Fruit fly (Drosophila melanogaster) whole organism, embryonic: Measurements from ENCODE around the gene CG5938.
A peak's percentile ranks its signal among the peaks of the same experiment; 100 is the strongest.

Experiments used
- Abd-B ChIP-seq: fragments of 200-800 bp; sonication (Bioruptor generic); optimal IDR thresholded peaks from 2 replicates; lab custom pipeline; 2018; ENCODE audit warnings: missing biosample characterization, mild to moderate bottlenecking, missing genetic modification characterization, moderate library complexity
- CG10979 ChIP-seq: fragments of 200-800 bp; sonication (Bioruptor generic); optimal IDR thresholded peaks from 2 replicates; lab custom pipeline; 2018; ENCODE audit warnings: missing biosample characterization, mild to moderate bottlenecking, missing genetic modification characterization, moderate library complexity
- CG11093 ChIP-seq: fragments of 200-800 bp; sonication (Bioruptor generic); IDR thresholded peaks from 3 replicates; pipeline ENCODE4 v1.3.6; 2022; ENCODE audit warnings: missing biosample characterization, missing genetic modification characterization
- CG12104 ChIP-seq: fragments of 200-800 bp; sonication (Bioruptor generic); optimal IDR thresholded peaks from 3 replicates; lab custom pipeline; 2016; ENCODE audit warnings: missing biosample characterization, missing genetic modification characterization
- CG13287 ChIP-seq: fragments of 200-800 bp; sonication (Bioruptor generic); IDR thresholded peaks from 2 replicates; pipeline ENCODE4 v1.3.6; 2022; ENCODE audit warnings: missing biosample characterization, missing genetic modification characterization; ENCODE audit not compliant: partially characterized antibody
- CG14050 ChIP-seq: fragments of 200-800 bp; sonication (Bioruptor generic); IDR thresholded peaks from 3 replicates; pipeline ENCODE4 v1.3.6; 2022; ENCODE audit warnings: missing biosample characterization, missing genetic modification characterization
- CG17385 ChIP-seq: fragments of 200-800 bp; sonication (Bioruptor generic); optimal IDR thresholded peaks from 3 replicates; lab custom pipeline; 2018; ENCODE audit warnings: missing biosample characterization, mild to moderate bottlenecking, missing genetic modification characterization
- CG18262 ChIP-seq: fragments of 200-800 bp; optimal IDR thresholded peaks from 3 replicates; lab custom pipeline; 2019; ENCODE audit warnings: missing biosample characterization, mild to moderate bottlenecking, missing genetic modification characterization, moderate library complexity
- CG30020 ChIP-seq: fragments of 200-800 bp; optimal IDR thresholded peaks from 2 replicates; lab custom pipeline; 2019; ENCODE audit warnings: missing biosample characterization, mild to moderate bottlenecking, missing genetic modification characterization, moderate library complexity
- CG3281 ChIP-seq: fragments of 200-800 bp; sonication (Bioruptor generic); optimal IDR thresholded peaks from 3 replicates; lab custom pipeline; 2017; ENCODE audit warnings: missing biosample characterization, mild to moderate bottlenecking, missing genetic modification characterization
- CG34376 ChIP-seq: fragments of 200-800 bp; sonication (Bioruptor generic); optimal IDR thresholded peaks from 2 replicates; lab custom pipeline; 2018; ENCODE audit warnings: missing biosample characterization, mild to moderate bottlenecking, missing genetic modification characterization
- CG34422 ChIP-seq: fragments of 200-800 bp; sonication (Bioruptor generic); IDR thresholded peaks from 3 replicates; pipeline ENCODE4 v1.3.6; 2022; ENCODE audit warnings: missing biosample characterization, missing genetic modification characterization
- CG8281 ChIP-seq: fragments of 200-800 bp; sonication (Bioruptor generic); optimal IDR thresholded peaks from 2 replicates; lab custom pipeline; 2018; ENCODE audit warnings: missing biosample characterization, mild to moderate bottlenecking, missing genetic modification characterization, moderate library complexity
- CG8359 ChIP-seq: fragments of 200-800 bp; sonication (Bioruptor generic); optimal IDR thresholded peaks from 2 replicates; lab custom pipeline; 2017; ENCODE audit warnings: missing biosample characterization, mild to moderate bottlenecking, missing genetic modification characterization, borderline replicate concordance
- CG8924 ChIP-seq: fragments of 200-800 bp; optimal IDR thresholded peaks from 3 replicates; lab custom pipeline; 2019; ENCODE audit warnings: missing biosample characterization, mild to moderate bottlenecking, missing genetic modification characterization, moderate library complexity
- CG9215 ChIP-seq: fragments of 200-800 bp; sonication (Bioruptor generic); IDR thresholded peaks from 2 replicates; pipeline ENCODE4 v1.3.6; 2022; ENCODE audit warnings: missing biosample characterization, missing genetic modification characterization
- CoRest ChIP-seq: fragments of 200-800 bp; sonication (Bioruptor generic); optimal IDR thresholded peaks from 3 replicates; lab custom pipeline; 2018; ENCODE audit warnings: missing biosample characterization, mild to moderate bottlenecking, missing genetic modification characterization, moderate library complexity
- D ChIP-seq, 2 experiments: fragments of 200-800 bp in 1 of 2; fragments of >200 bp in 1 of 2; sonication (Bioruptor generic) in 1 of 2; optimal IDR thresholded peaks; 2 replicates in 1 of 2; 3 replicates in 1 of 2; lab custom pipeline; 2017; ENCODE audit warnings: mild to moderate bottlenecking in 1 of 2, missing biosample characterization in 1 of 2, missing genetic modification characterization in 1 of 2, missing genetic modification reagents in 1 of 2
- Dfd ChIP-seq, 2 experiments: fragments of >200 bp; optimal IDR thresholded peaks; 2 replicates each; lab custom pipeline; 2017; ENCODE audit warnings: missing biosample characterization in 2 of 2, missing genetic modification characterization in 2 of 2
- Dip3 ChIP-seq: fragments of 200-800 bp; sonication (Bioruptor generic); optimal IDR thresholded peaks from 3 replicates; lab custom pipeline; 2016; ENCODE audit warnings: missing biosample characterization, missing genetic modification characterization
- Jarid2 ChIP-seq: fragments of 200-800 bp; sonication (Bioruptor generic); optimal IDR thresholded peaks from 3 replicates; lab custom pipeline; 2017; ENCODE audit warnings: mild to moderate bottlenecking, missing biosample characterization, missing genetic modification reagents, missing genetic modification characterization
- Kr ChIP-seq: fragments of 200-800 bp; sonication (Bioruptor generic); optimal IDR thresholded peaks from 2 replicates; lab custom pipeline; 2017; ENCODE audit warnings: missing biosample characterization, mild to moderate bottlenecking, missing genetic modification characterization
- NfI ChIP-seq: fragments of 200-800 bp; sonication (Bioruptor generic); optimal IDR thresholded peaks from 3 replicates; lab custom pipeline; 2018; ENCODE audit warnings: missing biosample characterization, mild to moderate bottlenecking, missing genetic modification characterization, moderate library complexity
- Scr ChIP-seq: fragments of 200-800 bp; sonication (Bioruptor generic); IDR thresholded peaks from 2 replicates; pipeline ENCODE4 v1.3.6; 2022; ENCODE audit warnings: missing biosample characterization, missing genetic modification characterization; ENCODE audit not compliant: partially characterized antibody
- Tbp ChIP-seq: fragments of >200 bp; optimal IDR thresholded peaks from 2 replicates; lab custom pipeline; 2018; ENCODE audit warnings: missing biosample characterization, missing genetic modification characterization
- Usf ChIP-seq: fragments of 200-800 bp; sonication (Bioruptor generic); optimal IDR thresholded peaks from 2 replicates; lab custom pipeline; 2017; ENCODE audit warnings: missing genotype, missing biosample characterization, missing genetic modification characterization
- abd-A ChIP-seq: fragments of 200-800 bp; sonication (Bioruptor generic); optimal IDR thresholded peaks from 3 replicates; lab custom pipeline; 2019; ENCODE audit warnings: missing biosample characterization, mild to moderate bottlenecking, missing genetic modification characterization, moderate library complexity
- az2 ChIP-seq: fragments of 200-800 bp; sonication (Bioruptor generic); optimal IDR thresholded peaks from 3 replicates; lab custom pipeline; 2016; ENCODE audit warnings: missing biosample characterization, missing genetic modification characterization
- crc ChIP-seq: fragments of 200-800 bp; sonication (Bioruptor generic); optimal IDR thresholded peaks from 2 replicates; lab custom pipeline; 2016; ENCODE audit warnings: missing biosample characterization, missing genetic modification characterization
- dmrt11E ChIP-seq: fragments of 200-800 bp; sonication (Bioruptor generic); optimal IDR thresholded peaks from 3 replicates; lab custom pipeline; 2018; ENCODE audit warnings: missing biosample characterization, mild to moderate bottlenecking, missing genetic modification characterization, moderate library complexity
- dysf ChIP-seq: fragments of 200-800 bp; sonication (Bioruptor generic); IDR thresholded peaks from 3 replicates; pipeline ENCODE4 v1.3.6; 2022; ENCODE audit warnings: missing biosample characterization, missing genetic modification characterization
- eyg ChIP-seq: fragments of 200-800 bp; sonication (Bioruptor generic); optimal IDR thresholded peaks from 3 replicates; lab custom pipeline; 2016; ENCODE audit warnings: missing biosample characterization, missing genetic modification characterization
- ftz-f1 ChIP-seq: fragments of 200-800 bp; sonication (Bioruptor generic); optimal IDR thresholded peaks from 2 replicates; lab custom pipeline; 2016; ENCODE audit warnings: missing biosample characterization, missing genetic modification characterization
- gcm ChIP-seq: fragments of 200-800 bp; sonication (Bioruptor generic); optimal IDR thresholded peaks from 2 replicates; lab custom pipeline; 2019; ENCODE audit warnings: missing biosample characterization, mild to moderate bottlenecking, missing genetic modification characterization, moderate library complexity
- grn ChIP-seq: fragments of 200-800 bp; sonication (Bioruptor generic); optimal IDR thresholded peaks from 3 replicates; lab custom pipeline; 2017; ENCODE audit warnings: missing biosample characterization, missing genetic modification characterization
- h ChIP-seq: fragments of >200 bp; optimal IDR thresholded peaks from 2 replicates; lab custom pipeline; 2017
- knrl ChIP-seq: fragments of 200-800 bp; sonication (Bioruptor generic); IDR thresholded peaks from 3 replicates; pipeline ENCODE4 v1.3.6; 2022; ENCODE audit warnings: missing biosample characterization, missing genetic modification characterization; ENCODE audit not compliant: partially characterized antibody
- lilli ChIP-seq: fragments of 200-800 bp; sonication (Bioruptor generic); optimal IDR thresholded peaks from 3 replicates; lab custom pipeline; 2016; ENCODE audit warnings: missing biosample characterization, missing genetic modification characterization
- nom ChIP-seq: fragments of 200-800 bp; sonication (Bioruptor generic); optimal IDR thresholded peaks from 2 replicates; lab custom pipeline; 2017; ENCODE audit warnings: missing biosample characterization, missing genetic modification characterization, mild to moderate bottlenecking, moderate library complexity, missing genetic modification reagents
- pb ChIP-seq: fragments of 200-800 bp; sonication (Bioruptor generic); optimal IDR thresholded peaks from 3 replicates; lab custom pipeline; 2016; ENCODE audit warnings: missing biosample characterization, missing genetic modification characterization
- pros ChIP-seq: fragments of 200-800 bp; sonication (Bioruptor generic); optimal IDR thresholded peaks from 3 replicates; lab custom pipeline; 2019; ENCODE audit warnings: missing biosample characterization, mild to moderate bottlenecking, missing genetic modification characterization, moderate library complexity
- repo ChIP-seq: fragments of 200-800 bp; sonication (Bioruptor generic); optimal IDR thresholded peaks from 2 replicates; lab custom pipeline; 2016; ENCODE audit warnings: missing biosample characterization, missing genetic modification characterization
- row ChIP-seq: fragments of 200-800 bp; sonication (Bioruptor generic); IDR thresholded peaks from 3 replicates; pipeline ENCODE4 v1.3.6; 2022; ENCODE audit warnings: missing biosample characterization, missing genetic modification characterization
- sr ChIP-seq: fragments of 200-800 bp; sonication (Bioruptor generic); IDR thresholded peaks from 3 replicates; pipeline ENCODE4 v1.3.6; 2022; ENCODE audit warnings: missing biosample characterization, missing genetic modification characterization
- stwl ChIP-seq: fragments of 200-800 bp; sonication (Bioruptor generic); optimal IDR thresholded peaks from 3 replicates; lab custom pipeline; 2018; ENCODE audit warnings: missing biosample characterization, mild to moderate bottlenecking, missing genetic modification characterization, moderate library complexity
- tup ChIP-seq: fragments of 200-800 bp; sonication (Bioruptor generic); optimal IDR thresholded peaks from 2 replicates; lab custom pipeline; 2016; ENCODE audit warnings: missing biosample characterization, mild to moderate bottlenecking, missing genetic modification characterization, moderate library complexity
- zfh1 ChIP-seq: fragments of 200-800 bp; sonication (Bioruptor generic); IDR thresholded peaks from 3 replicates; pipeline ENCODE4 v1.3.6; 2022; ENCODE audit warnings: missing biosample characterization, missing genetic modification characterization
- zfh2 ChIP-seq: fragments of 200-800 bp; sonication (Bioruptor generic); optimal IDR thresholded peaks from 2 replicates; lab custom pipeline; 2016; ENCODE audit warnings: missing biosample characterization, missing genetic modification characterization

Gene CG5938

dm6 chr3R:27274533-27275447, at the start of gene CG5938 (continued):
- TF ChIP-seq lilli (GFP tag; lab: Kevin White, UChicago) (peak; percentile 27), row (peak; percentile 67), CG12104 (GFP tag; lab: Kevin White, UChicago) (no peak), pros (GFP tag; lab: Kevin White, UChicago) (no peak), CG34376 (GFP tag; lab: Kevin White, UChicago) (peak; percentile 8), Dip3 (GFP tag; lab: Kevin White, UChicago) (no peak), eyg (GFP tag; lab: Kevin White, UChicago) (no peak), h (no peak), D (optimal IDR thresholded peaks at IDR 0.05; lab: Kevin White, UChicago) (no peak), D (GFP tag; optimal IDR thresholded peaks at IDR 0.05; lab: Kevin White, UChicago) (no peak), CG3281 (GFP tag; lab: Kevin White, UChicago) (peak; percentile 30), pb (no peak), stwl (tag; lab: Kevin White, UChicago) (peak; percentile 51), ftz-f1 (no peak), abd-A (tag; lab: Kevin White, UChicago) (peak; percentile 38), CG8924 (tag; lab: Kevin White, UChicago) (peak; percentile 9), repo (GFP tag; lab: Kevin White, UChicago) (no peak), CG8281 (tag; lab: Kevin White, UChicago) (no peak), Jarid2 (GFP tag; lab: Kevin White, UChicago) (no peak), CG30020 (no peak), CG18262 (peak; percentile 36), Usf (no peak), CG17385 (GFP tag; lab: Kevin White, UChicago) (peak; percentile 48), dysf (GFP tag; lab: Robert Waterston, UW) (no peak), Abd-B (GFP tag; lab: Kevin White, UChicago) (peak; percentile 25), grn (GFP tag; lab: Kevin White, UChicago) (no peak), CG13287 (GFP tag; lab: Robert Waterston, UW) (peak; percentile 35; the same call in 1 of the 2 replicates), gcm (GFP tag; lab: Kevin White, UChicago) (no peak), CG8359 (GFP tag; lab: Kevin White, UChicago) (no peak), NfI (GFP tag; lab: Kevin White, UChicago) (peak; percentile 47), sr (GFP tag; lab: Robert Waterston, UW) (peak; percentile 85), Scr (peak; percentile 24; the same call in 1 of the 2 replicates), CG14050 (GFP tag; lab: Robert Waterston, UW) (no peak), CG10979 (tag; lab: Kevin White, UChicago) (no peak), CG34422 (peak; percentile 30; the same call in 1 of the 3 replicates), zfh2 (no peak), dmrt11E (tag; lab: Kevin White, UChicago) (peak; percentile 13), nom (GFP tag; lab: Kevin White, UChicago) (peak; percentile 54), tup (peak; percentile 1), knrl (GFP tag; lab: Robert Waterston, UW) (no peak), CG11093 (GFP tag; lab: Robert Waterston, UW) (no peak), crc (GFP tag; lab: Kevin White, UChicago) (no peak), CoRest (tag; lab: Kevin White, UChicago) (peak; percentile 51), zfh1 (peak; percentile 27; the same call in 1 of the 3 replicates), Tbp (GFP tag; lab: Kevin White, UChicago) (no peak), az2 (GFP tag; lab: Kevin White, UChicago) (peak; percentile 15), Kr (no peak), Dfd (GFP tag; optimal IDR thresholded peaks at IDR 0.05; lab: Kevin White, UChicago) (no peak), CG9215 (GFP tag; lab: Robert Waterston, UW) (no peak)
